Worm (Caenorhabditis elegans) whole organism, early embryonic: ENCODE data around the gene math-40.

ENCODE experiments used
- B0310.2 ChIP-seq: sonication (generic microtip); optimal IDR thresholded peaks from 2 replicates; lab custom pipeline; 2016; ENCODE audit warnings: mild to moderate bottlenecking, missing genetic modification characterization, missing compliant biosample characterization
- F13C5.2 ChIP-seq: sonication (generic microtip); optimal IDR thresholded peaks from 2 replicates; lab custom pipeline; 2017; ENCODE audit warnings: mild to moderate bottlenecking, missing genetic modification characterization, inconsistent platforms, missing compliant biosample characterization
- ceh-13 ChIP-seq: fragments of 200-800 bp; sonication (Bioruptor generic); optimal IDR thresholded peaks from 2 replicates; lab custom pipeline; 2018; ENCODE audit warnings: mild to moderate bottlenecking, missing genetic modification characterization, missing compliant biosample characterization
- ceh-36 ChIP-seq: sonication (generic microtip); optimal IDR thresholded peaks from 2 replicates; lab custom pipeline; 2016; ENCODE audit warnings: missing genetic modification characterization, inconsistent platforms, missing compliant biosample characterization
- ets-7 ChIP-seq: sonication (generic microtip); optimal IDR thresholded peaks from 2 replicates; lab custom pipeline; 2016; ENCODE audit warnings: missing genotype, missing genetic modification characterization, missing compliant biosample characterization
- flt-1 ChIP-seq: fragments of 200-800 bp; sonication (Bioruptor generic); IDR thresholded peaks from 2 replicates; pipeline ENCODE4 v1.3.6; 2022; ENCODE audit warnings: missing genetic modification characterization, missing compliant biosample characterization
- hmbx-1 ChIP-seq: sonication (generic microtip); optimal IDR thresholded peaks from 2 replicates; lab custom pipeline; 2016; ENCODE audit warnings: mild to moderate bottlenecking, missing genetic modification characterization, missing compliant biosample characterization
- hmg-4 ChIP-seq: fragments of 200-800 bp; sonication (Bioruptor generic); optimal IDR thresholded peaks from 2 replicates; lab custom pipeline; 2018; ENCODE audit warnings: mild to moderate bottlenecking, missing genetic modification characterization, missing compliant biosample characterization
- hnd-1 ChIP-seq: sonication (generic microtip); optimal IDR thresholded peaks from 2 replicates; lab custom pipeline; 2016; ENCODE audit warnings: missing genetic modification characterization, missing compliant biosample characterization
- pes-1 ChIP-seq: fragments of 200-800 bp; sonication (Bioruptor generic); IDR thresholded peaks from 2 replicates; pipeline ENCODE4 v1.3.6; 2022; ENCODE audit warnings: missing genetic modification reagents, missing genetic modification characterization, missing compliant biosample characterization
- scrt-1 ChIP-seq: fragments of 200-800 bp; sonication (Bioruptor generic); IDR thresholded peaks from 2 replicates; pipeline ENCODE4 v1.3.6; 2022; ENCODE audit warnings: missing genetic modification characterization, missing compliant biosample characterization
- sea-1 ChIP-seq: fragments of 200-800 bp; sonication (Bioruptor generic); conservative IDR thresholded peaks from 2 replicates; pipeline ENCODE4 v1.3.6; 2022; ENCODE audit warnings: missing genetic modification characterization, missing compliant biosample characterization
- tbx-11 ChIP-seq: fragments of 200-800 bp; sonication (Bioruptor generic); IDR thresholded peaks from 2 replicates; pipeline ENCODE4 v1.3.6; 2022; ENCODE audit warnings: missing genetic modification characterization, missing compliant biosample characterization
- tbx-37 ChIP-seq: fragments of 200-800 bp; sonication (Bioruptor generic); conservative IDR thresholded peaks from 2 replicates; pipeline ENCODE4 v1.3.6; 2022; ENCODE audit warnings: missing genetic modification reagents, missing genetic modification characterization, missing compliant biosample characterization
- tra-4 ChIP-seq: sonication (generic microtip); optimal IDR thresholded peaks from 2 replicates; lab custom pipeline; 2017; ENCODE audit warnings: missing genetic modification characterization, missing compliant biosample characterization

math-40 gene

DNA sequence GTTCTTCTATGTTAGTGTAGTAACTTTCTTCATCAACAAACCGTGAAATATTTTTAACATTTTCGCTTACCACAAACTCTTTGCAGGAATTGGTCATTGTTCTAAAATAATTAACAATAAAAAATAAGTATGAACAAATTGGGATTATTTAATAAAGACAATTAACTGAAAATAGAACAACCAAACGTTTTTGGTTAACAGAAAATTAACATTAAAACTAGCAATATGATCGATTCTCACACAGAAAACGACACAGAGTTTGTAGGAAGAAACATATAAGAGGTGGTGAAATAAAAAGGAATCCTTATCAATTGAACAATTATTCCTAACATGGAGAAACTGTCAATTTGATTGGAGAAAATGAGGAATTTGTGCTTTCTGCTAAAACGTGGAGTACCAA is 48.2 kb downstream of the math-40 start, which contains the start of gene math-16:
Gene math-16, minus strand, starts transcription at position 101 of the 400 bp plus-strand sequence.
- TF ChIP-seq tra-4 (tag; lab: Kevin White, UChicago) (no peak), tbx-11 (no peak), hmbx-1 (tag; lab: Kevin White, UChicago) (no peak), B0310.2 (tag; lab: Kevin White, UChicago) (no peak), ceh-13 (no peak), F13C5.2 (no peak), hnd-1 (no peak), sea-1 (GFP tag; lab: Robert Waterston, UW) (no peak), tbx-37 (GFP tag; lab: Robert Waterston, UW) (no peak), ets-7 (tag; lab: Kevin White, UChicago) (no peak), scrt-1 (GFP tag; lab: Robert Waterston, UW) (no peak), hmg-4 (GFP tag; lab: Kevin White, UChicago) (no peak), pes-1 (GFP tag; lab: Robert Waterston, UW) (no peak), ceh-36 (tag; lab: Kevin White, UChicago) (no peak), flt-1 (GFP tag; lab: Robert Waterston, UW) (no peak)
